Fruit fly (Drosophila melanogaster): ENCODE results near the gene CG42354.

The CG42354 gene

DNA sequence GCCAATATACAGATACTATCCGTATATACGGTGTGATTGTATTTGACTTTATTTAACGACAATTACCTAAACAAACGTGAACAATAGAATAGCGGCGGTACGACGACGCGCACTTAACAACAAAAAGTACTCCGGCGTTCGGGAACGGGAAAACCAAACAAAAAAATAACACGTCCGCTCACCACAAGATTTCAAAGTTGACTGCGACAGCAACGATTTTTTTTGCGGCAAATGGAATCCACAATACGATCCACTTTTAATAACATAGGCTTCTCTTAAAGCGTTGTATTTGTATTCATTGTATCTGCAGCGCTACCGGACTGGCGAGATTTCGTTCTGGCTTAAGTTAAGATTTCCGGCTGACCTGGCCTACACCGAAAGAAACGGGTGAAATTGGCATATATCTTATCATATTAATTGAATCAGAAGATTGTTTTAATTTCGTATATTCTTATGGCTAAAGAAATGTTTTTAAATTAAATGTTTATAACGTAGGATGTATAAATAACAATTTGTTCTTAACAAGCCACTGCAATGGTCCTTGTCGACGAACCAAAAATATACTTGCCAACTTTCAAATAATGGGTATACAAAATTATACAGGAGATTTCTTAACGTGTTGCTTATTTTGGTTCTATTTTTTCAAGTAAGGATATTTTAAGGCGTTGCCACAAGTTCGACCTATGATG, at the start of gene CG42354, which contains the start of gene CG42353 (continued):
- TF ChIP-seq CG12659 (GFP tag; optimal IDR thresholded peaks at IDR 0.05) (peak; percentile 96), ftz-f1 (GFP tag; optimal IDR thresholded peaks at IDR 0.05) (peak; percentile 3), ssp (GFP tag; IDR thresholded peaks at IDR 0.05) (peak; percentile 90), Chrac-16 (GFP tag; optimal IDR thresholded peaks at IDR 0.05) (peak; percentile 96), CTCF (GFP tag; optimal IDR thresholded peaks at IDR 0.05) (no peak), Neu2 (GFP tag; optimal IDR thresholded peaks at IDR 0.05; ENCODE audit: borderline replicate concordance) (peak; percentile 65), CG4282 (GFP tag; optimal IDR thresholded peaks at IDR 0.05) (peak; percentile 69), inv (GFP tag; IDR thresholded peaks at IDR 0.05; ENCODE audit: partially characterized antibody) (no peak), CG7372 (GFP tag; IDR thresholded peaks at IDR 0.05) (peak; percentile 92), sim (GFP tag; IDR thresholded peaks at IDR 0.05) (peak; percentile 87), salm (tag; optimal IDR thresholded peaks at IDR 0.05) (peak; percentile 92), Deaf1 (tag; optimal IDR thresholded peaks at IDR 0.05) (peak; percentile 73), CG7357 (GFP tag; IDR thresholded peaks at IDR 0.05) (peak; percentile 88), NC2β (GFP tag; optimal IDR thresholded peaks at IDR 0.05) (peak; percentile 94), Myb (GFP tag; optimal IDR thresholded peaks at IDR 0.05) (peak; percentile 81), CG31365 (tag; optimal IDR thresholded peaks at IDR 0.05) (peak; percentile 83), CG12155 (GFP tag; optimal IDR thresholded peaks at IDR 0.05) (peak; percentile 92), CG6175 (GFP tag; IDR thresholded peaks at IDR 0.05) (peak; percentile 87), CG12236 (GFP tag; optimal IDR thresholded peaks at IDR 0.05) (peak; percentile 90), CG7786 (GFP tag; optimal IDR thresholded peaks at IDR 0.05) (peak; percentile 93), kay (GFP tag; optimal IDR thresholded peaks at IDR 0.05) (peak; percentile 80), CG13123 (GFP tag; optimal IDR thresholded peaks at IDR 0.05) (peak; percentile 84), CG15011 (GFP tag; optimal IDR thresholded peaks at IDR 0.05) (peak; percentile 89), CG31441 (GFP tag; IDR thresholded peaks at IDR 0.05) (peak; percentile 91), CG5180 (GFP tag; optimal IDR thresholded peaks at IDR 0.05) (peak; percentile 83), CG6654 (GFP tag; optimal IDR thresholded peaks at IDR 0.05) (peak; percentile 88), CG14441 (GFP tag; IDR thresholded peaks at IDR 0.05) (peak; percentile 91), Mad (GFP tag; optimal IDR thresholded peaks at IDR 0.05) (peak; percentile 94), tin (GFP tag; optimal IDR thresholded peaks at IDR 0.05) (peak; percentile 96), Vsx1 (GFP tag; optimal IDR thresholded peaks at IDR 0.05) (peak; percentile 75), pb (GFP tag; optimal IDR thresholded peaks at IDR 0.05) (peak; percentile 82), CG6689 (GFP tag; IDR thresholded peaks at IDR 0.05) (peak; percentile 95), CG3726 (GFP tag; IDR thresholded peaks at IDR 0.05) (peak; percentile 91), CG7987 (GFP tag; optimal IDR thresholded peaks at IDR 0.05) (peak; percentile 86), Atf6 (GFP tag; IDR thresholded peaks at IDR 0.05) (peak; percentile 94), gro (GFP tag; optimal IDR thresholded peaks at IDR 0.05) (peak; percentile 46), CG32767 (GFP tag; IDR thresholded peaks at IDR 0.05) (peak; percentile 95), dmrt11E (tag; optimal IDR thresholded peaks at IDR 0.05) (peak; percentile 99), CG17328 (GFP tag; IDR thresholded peaks at IDR 0.05) (peak; percentile 93), fd3F (GFP tag; optimal IDR thresholded peaks at IDR 0.05) (peak; percentile 90), Lhr (GFP tag; optimal IDR thresholded peaks at IDR 0.05) (peak; percentile 85), CG11093 (GFP tag; IDR thresholded peaks at IDR 0.05) (peak; percentile 93), CG2129 (GFP tag; IDR thresholded peaks at IDR 0.05; ENCODE audit: partially characterized antibody) (no peak), ken (GFP tag; IDR thresholded peaks at IDR 0.05) (peak; percentile 92), CG5245 (GFP tag; optimal IDR thresholded peaks at IDR 0.05) (peak; percentile 91), yki (optimal IDR thresholded peaks at IDR 0.05) (no peak), CG15514 (GFP tag; optimal IDR thresholded peaks at IDR 0.05) (peak; percentile 86), Oli (tag; optimal IDR thresholded peaks at IDR 0.05) (peak; percentile 97), Kr (GFP tag; optimal IDR thresholded peaks at IDR 0.05) (peak; percentile 61), bowl (GFP tag; IDR thresholded peaks at IDR 0.05) (peak; percentile 73; the same call in 1 of the 2 replicates), Bdp1 (GFP tag; optimal IDR thresholded peaks at IDR 0.05) (peak; percentile 92)
